Worm (Caenorhabditis elegans) whole organism, mixed stage, embryonic: ENCODE data around the gene rpc-25.

Source experiments
- M03D4.4 ChIP-seq: sonication (generic microtip); optimal IDR thresholded peaks from 2 replicates; lab custom pipeline; 2017; ENCODE audit warnings: mild to moderate bottlenecking, missing genetic modification characterization, missing compliant biosample characterization
- bed-3 ChIP-seq: fragments of 200-800 bp; sonication (Bioruptor generic); optimal IDR thresholded peaks from 3 replicates; lab custom pipeline; 2018; ENCODE audit warnings: mild to moderate bottlenecking, missing genetic modification characterization, moderate library complexity, missing compliant biosample characterization
- blmp-1 ChIP-seq: fragments of 150-350 bp; optimal IDR thresholded peaks from 2 replicates; lab custom pipeline; 2014; ENCODE audit warnings: missing biosample characterization, missing genetic modification characterization
- ceh-39 ChIP-seq: fragments of 150-350 bp; optimal IDR thresholded peaks from 2 replicates; lab custom pipeline; 2014; ENCODE audit warnings: missing biosample characterization, missing genetic modification characterization
- ceh-43 ChIP-seq: fragments of 200-800 bp; sonication (Bioruptor generic); optimal IDR thresholded peaks from 2 replicates; lab custom pipeline; 2018; ENCODE audit warnings: mild to moderate bottlenecking, missing genetic modification characterization, moderate library complexity, missing compliant biosample characterization
- ceh-83 ChIP-seq: fragments of 200-800 bp; sonication (Bioruptor generic); optimal IDR thresholded peaks from 2 replicates; lab custom pipeline; 2018; ENCODE audit warnings: mild to moderate bottlenecking, missing genetic modification characterization, missing compliant biosample characterization
- ces-1 ChIP-seq: fragments of 150-350 bp; optimal IDR thresholded peaks from 2 replicates; lab custom pipeline; 2014; ENCODE audit warnings: missing biosample characterization, missing genetic modification reagents, missing genetic modification characterization
- drap-1 ChIP-seq: fragments of 200-800 bp; sonication (Bioruptor generic); optimal IDR thresholded peaks from 3 replicates; lab custom pipeline; 2018; ENCODE audit warnings: mild to moderate bottlenecking, missing genetic modification characterization, missing compliant biosample characterization
- elt-1 ChIP-seq: sonication (generic microtip); optimal IDR thresholded peaks from 2 replicates; lab custom pipeline; 2017; ENCODE audit warnings: missing genetic modification characterization, mild to moderate bottlenecking, missing compliant biosample characterization, antibody characterized with exemption, moderate library complexity, borderline replicate concordance; ENCODE audit not compliant: insufficient read depth
- elt-3 ChIP-seq: fragments of 150-350 bp; optimal IDR thresholded peaks from 2 replicates; lab custom pipeline; 2014; ENCODE audit warnings: missing biosample characterization, missing genetic modification characterization
- flh-1 ChIP-seq: fragments of 200-800 bp; sonication (Bioruptor generic); optimal IDR thresholded peaks from 2 replicates; lab custom pipeline; 2018; ENCODE audit warnings: mild to moderate bottlenecking, missing genetic modification characterization, moderate library complexity, missing compliant biosample characterization
- ham-2 ChIP-seq: fragments of 200-800 bp; sonication (Bioruptor generic); optimal IDR thresholded peaks from 2 replicates; lab custom pipeline; 2018; ENCODE audit warnings: mild to moderate bottlenecking, missing genetic modification characterization, missing compliant biosample characterization
- lin-13 ChIP-seq: fragments of 150-350 bp; optimal IDR thresholded peaks from 2 replicates; lab custom pipeline; 2014; ENCODE audit warnings: missing biosample characterization, missing genetic modification characterization
- lin-32 ChIP-seq: fragments of 200-800 bp; sonication (Bioruptor generic); optimal IDR thresholded peaks from 2 replicates; lab custom pipeline; 2018; ENCODE audit warnings: mild to moderate bottlenecking, missing genetic modification characterization, missing compliant biosample characterization
- lsy-2 ChIP-seq: fragments of 150-350 bp; optimal IDR thresholded peaks from 2 replicates; lab custom pipeline; 2014; ENCODE audit warnings: missing biosample characterization, missing genetic modification characterization
- mab-5 ChIP-seq: fragments of 150-350 bp; optimal IDR thresholded peaks from 2 replicates; lab custom pipeline; 2014; ENCODE audit warnings: missing biosample characterization, missing genetic modification characterization
- mep-1 ChIP-seq: fragments of 150-350 bp; optimal IDR thresholded peaks from 2 replicates; lab custom pipeline; 2017; ENCODE audit warnings: missing biosample characterization, missing genetic modification reagents, missing genetic modification characterization, inconsistent platforms
- nhr-12 ChIP-seq: fragments of 150-350 bp; optimal IDR thresholded peaks from 2 replicates; lab custom pipeline; 2014; ENCODE audit warnings: missing biosample characterization, missing genetic modification characterization
- nhr-237 ChIP-seq: fragments of 150-350 bp; optimal IDR thresholded peaks from 2 replicates; lab custom pipeline; 2014; ENCODE audit warnings: missing biosample characterization, missing genetic modification characterization
- nhr-28 ChIP-seq: fragments of 150-350 bp; optimal IDR thresholded peaks from 2 replicates; lab custom pipeline; 2014; ENCODE audit warnings: missing biosample characterization, missing genetic modification characterization
- nhr-76 ChIP-seq: sonication (generic microtip); optimal IDR thresholded peaks from 2 replicates; lab custom pipeline; 2017; ENCODE audit warnings: missing biosample characterization, missing genetic modification characterization
- pha-4 ChIP-seq: fragments of 150-350 bp; optimal IDR thresholded peaks from 2 replicates; lab custom pipeline; 2018; ENCODE audit warnings: missing biosample characterization, missing genetic modification reagents, missing genetic modification characterization
- snpc-4 ChIP-seq: fragments of 150-350 bp; optimal IDR thresholded peaks from 2 replicates; lab custom pipeline; 2014; ENCODE audit warnings: missing biosample characterization, missing genetic modification characterization
- sptf-1 ChIP-seq: sonication (generic microtip); optimal IDR thresholded peaks from 2 replicates; lab custom pipeline; 2017; ENCODE audit warnings: mild to moderate bottlenecking, missing genetic modification characterization, moderate library complexity, missing compliant biosample characterization
- unc-39 ChIP-seq: fragments of 150-350 bp; optimal IDR thresholded peaks from 2 replicates; lab custom pipeline; 2014; ENCODE audit warnings: missing biosample characterization, missing genetic modification characterization
- unc-62 ChIP-seq: fragments of 150-350 bp; optimal IDR thresholded peaks from 2 replicates; lab custom pipeline; 2014; ENCODE audit warnings: missing biosample characterization, missing genetic modification reagents, missing genetic modification characterization
- zip-8 ChIP-seq: fragments of 150-350 bp; optimal IDR thresholded peaks from 2 replicates; lab custom pipeline; 2014; ENCODE audit warnings: missing biosample characterization, missing genetic modification characterization
- ztf-11 ChIP-seq: fragments of 150-350 bp; optimal IDR thresholded peaks from 2 replicates; lab custom pipeline; 2014; ENCODE audit warnings: missing biosample characterization, missing genetic modification characterization

rpc-25 gene

DNA sequence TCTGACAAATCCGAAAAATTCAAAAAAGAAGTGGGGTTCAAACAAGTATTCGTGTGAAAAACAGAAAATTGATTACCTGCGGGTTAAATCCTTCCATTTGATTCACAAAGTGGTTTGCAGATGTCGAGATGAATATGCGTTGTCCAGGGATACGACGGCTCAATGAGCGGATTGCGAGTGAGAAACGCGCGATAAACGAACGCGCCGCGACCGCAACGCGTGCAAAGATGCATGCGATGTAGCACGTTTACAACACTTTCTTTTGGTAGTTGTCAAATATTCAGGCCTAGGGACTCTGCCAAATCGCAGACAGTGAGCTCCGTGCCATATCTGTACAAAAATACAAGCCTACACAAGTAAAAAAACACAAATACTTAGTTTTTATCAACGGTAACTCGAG lies 32.3 kb upstream of the rpc-25 start, which contains the start of gene fubl-1:
TSS of gene fubl-1 (minus strand) at position 202 of the 400 bp plus-strand sequence.
- peak; percentile 46 for TF ChIP-seq sptf-1
- TF ChIP-seq mab-5, result no peak
- no peak for TF ChIP-seq unc-62 (GFP tag; lab: Kevin White, UChicago)
- TF ChIP-seq ztf-11 (tag; lab: Kevin White, UChicago), result no peak
- peak; percentile 31 for TF ChIP-seq lsy-2 (tag; lab: Kevin White, UChicago)
- peak; percentile 7 for TF ChIP-seq ces-1 (GFP tag; lab: Kevin White, UChicago)
- no peak for TF ChIP-seq nhr-76
- TF ChIP-seq nhr-237 (tag; lab: Kevin White, UChicago), result no peak
- TF ChIP-seq ceh-83 (GFP tag; lab: Kevin White, UChicago), result no peak
- no peak for TF ChIP-seq flh-1
- no peak for TF ChIP-seq unc-39 (tag; lab: Kevin White, UChicago)
- no peak for TF ChIP-seq snpc-4 (tag; lab: Kevin White, UChicago)
- TF ChIP-seq lin-13 (tag; lab: Kevin White, UChicago), result peak; percentile 2
- peak; percentile 8 for TF ChIP-seq pha-4 (tag; lab: Kevin White, UChicago)
- peak; percentile 42 for TF ChIP-seq mep-1
- no peak for TF ChIP-seq ham-2 (GFP tag; lab: Kevin White, UChicago)

DNA sequence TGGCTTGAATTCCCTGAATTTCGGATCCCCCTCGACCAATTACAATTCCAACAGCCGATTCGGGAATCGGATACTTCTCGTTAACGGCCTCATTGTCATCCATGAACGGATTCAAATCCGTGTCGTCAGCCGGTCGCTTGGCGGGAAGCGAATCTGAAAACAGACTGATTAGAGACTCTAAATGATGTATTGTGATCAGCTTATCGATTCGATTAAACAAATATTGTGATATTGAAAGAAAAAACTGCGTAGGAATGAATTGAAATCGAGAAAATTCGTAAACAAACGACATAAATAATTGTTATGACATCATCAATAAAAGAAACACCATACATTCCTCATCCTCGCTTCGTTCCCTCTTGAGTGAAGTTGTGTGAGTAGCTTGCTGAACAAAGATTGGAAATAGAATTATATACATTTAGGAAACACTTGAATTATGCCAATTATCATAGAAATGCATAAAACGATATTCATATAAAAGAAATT lies 31.6 kb upstream of the rpc-25 start:
- TF ChIP-seq ceh-83 (GFP tag; lab: Kevin White, UChicago), result no peak
- TF ChIP-seq snpc-4 (tag; lab: Kevin White, UChicago), result no peak
- TF ChIP-seq elt-1 (tag; lab: Kevin White, UChicago), result no peak
- TF ChIP-seq, all 35 proteins: peak for 0

DNA sequence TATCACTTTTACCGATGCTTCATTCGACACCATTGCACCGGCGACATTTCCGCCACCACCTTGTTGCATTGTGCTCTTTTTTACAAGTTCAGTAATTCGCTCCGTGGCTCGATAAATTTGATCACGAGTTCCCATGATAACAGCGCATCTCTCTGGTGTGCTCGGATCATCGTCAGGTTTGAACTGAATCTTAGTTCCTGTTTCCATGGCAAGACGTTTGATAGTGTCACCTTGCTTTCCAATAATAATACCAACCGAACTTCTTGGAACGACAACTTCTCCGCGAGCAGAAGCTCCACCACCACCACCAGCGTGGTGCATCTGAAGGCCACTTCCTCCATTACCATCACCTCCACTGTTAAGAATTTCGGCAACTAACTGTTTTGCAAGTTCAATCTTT lies 30.8 kb upstream of the rpc-25 start:
- TF ChIP-seq zip-8 (no peak), nhr-76 (no peak), pha-4 (tag; lab: Kevin White, UChicago) (no peak), ceh-39 (tag; lab: Kevin White, UChicago) (no peak), M03D4.4 (no peak), unc-62 (GFP tag; lab: Kevin White, UChicago) (no peak), sptf-1 (no peak), flh-1 (no peak), mep-1 (no peak), blmp-1 (tag; lab: Kevin White, UChicago) (no peak), ztf-11 (tag; lab: Kevin White, UChicago) (no peak), ceh-43 (GFP tag; lab: Kevin White, UChicago) (no peak), ces-1 (GFP tag; lab: Kevin White, UChicago) (no peak), bed-3 (GFP tag; lab: Kevin White, UChicago) (no peak)
- TF ChIP-seq, all 35 proteins: peak for 0

DNA sequence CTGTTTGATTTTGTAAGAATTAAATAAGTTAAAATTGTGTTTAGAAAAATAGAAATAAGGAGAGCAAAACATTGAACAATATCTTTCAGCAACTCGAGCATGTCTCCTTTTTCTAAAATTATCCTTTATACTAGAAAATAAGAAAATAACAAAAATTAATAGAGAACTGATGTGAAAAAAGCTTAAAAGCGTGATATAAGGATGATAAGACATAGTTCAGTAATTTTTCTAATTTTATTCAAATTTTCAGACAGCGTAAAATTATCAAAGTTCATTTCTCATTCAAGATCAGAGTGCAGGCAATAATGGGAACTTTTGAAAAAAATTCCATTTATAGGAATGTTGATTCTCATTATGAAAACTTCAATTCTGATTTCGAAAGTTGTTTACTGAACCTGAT lies 26.9 kb upstream of the rpc-25 start, which contains the start of gene str-182:
TSS of gene str-182 (minus strand) at position 101 of the 400 bp plus-strand sequence.
- TF ChIP-seq ceh-83 (GFP tag; lab: Kevin White, UChicago) (no peak), nhr-76 (no peak)
- TF ChIP-seq, all 35 proteins: peak for 0

DNA sequence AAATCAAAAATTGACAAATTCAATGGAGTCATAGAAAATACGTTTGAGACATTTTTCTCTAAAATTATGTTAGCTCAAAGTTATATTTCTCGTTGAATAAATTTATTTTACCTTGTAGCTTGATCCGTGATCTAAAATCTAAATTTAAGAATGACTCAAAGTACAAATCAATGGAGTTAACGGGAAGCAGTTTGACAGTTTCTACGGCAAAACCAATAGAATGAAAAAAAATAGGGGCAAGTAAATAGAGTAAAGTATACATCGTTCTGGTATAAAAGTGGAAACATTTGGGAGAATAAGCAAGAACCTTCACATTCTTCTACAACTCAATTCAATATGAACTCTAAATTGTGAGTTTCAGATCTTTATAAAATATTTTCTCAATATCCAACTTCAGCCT lies 24.5 kb upstream of the rpc-25 start, which contains the start of gene fipr-6:
TSS of gene fipr-6 (plus strand) at position 301 of the 400 bp plus-strand sequence.
- TF ChIP-seq ztf-11 (tag; lab: Kevin White, UChicago) (no peak), nhr-12 (no peak), elt-1 (tag; lab: Kevin White, UChicago) (no peak), blmp-1 (tag; lab: Kevin White, UChicago) (no peak), lin-13 (tag; lab: Kevin White, UChicago) (no peak), snpc-4 (tag; lab: Kevin White, UChicago) (no peak), nhr-28 (no peak), lin-32 (GFP tag; lab: Kevin White, UChicago) (no peak), pha-4 (tag; lab: Kevin White, UChicago) (no peak)

DNA sequence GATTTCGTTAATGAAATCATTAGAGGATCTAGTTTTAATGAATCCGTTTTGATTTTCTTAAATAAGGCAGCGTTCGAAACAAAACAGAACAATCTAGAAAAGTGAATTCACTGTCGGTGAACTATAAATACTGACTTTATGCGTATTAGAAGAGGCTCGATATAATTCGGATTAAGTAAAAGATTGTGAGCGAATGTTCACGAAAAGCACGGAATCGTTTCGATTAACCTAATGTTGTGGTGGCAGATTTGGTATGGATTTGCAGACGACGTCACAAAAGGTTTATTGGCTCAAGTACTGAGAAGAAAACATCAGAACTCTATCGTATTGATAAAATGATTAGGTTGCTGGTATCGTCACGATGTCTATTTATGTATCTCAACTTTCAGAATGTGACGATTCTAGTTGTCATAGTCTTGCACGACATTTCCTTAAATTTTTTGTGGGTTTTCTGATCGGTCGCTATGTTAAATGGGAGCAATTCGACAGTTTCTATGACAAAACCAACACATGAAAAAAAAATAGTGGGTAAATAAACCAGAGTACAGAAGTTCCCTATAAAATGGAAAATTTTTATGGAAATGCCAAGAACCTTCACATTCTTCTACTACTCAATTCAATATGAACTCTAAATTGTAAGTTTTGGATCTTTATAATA lies 22.9 kb upstream of the rpc-25 start, which contains the start of the genes pyt-1 and fipr-7:
TSS of gene pyt-1 (minus strand) at position 101 of the 658 bp plus-strand sequence.
TSS of gene fipr-7 (plus strand) at position 608 of the 658 bp plus-strand sequence.
- TF ChIP-seq nhr-76 (no peak), drap-1 (GFP tag; lab: Kevin White, UChicago) (no peak), ceh-43 (GFP tag; lab: Kevin White, UChicago) (no peak), elt-3 (tag; lab: Kevin White, UChicago) (no peak)
